Fruit fly (Drosophila melanogaster) whole organism, wandering third instar larva: Measurements from ENCODE around the gene alpha-Est10.

ENCODE experiments used
- Abd-B ChIP-seq: fragments of >200 bp; optimal IDR thresholded peaks from 2 replicates; lab custom pipeline; 2017; ENCODE audit warnings: missing biosample characterization, missing genetic modification characterization
- Dfd ChIP-seq: fragments of >200 bp; optimal IDR thresholded peaks from 2 replicates; lab custom pipeline; 2017; ENCODE audit warnings: missing biosample characterization, missing genetic modification characterization
- GATAd ChIP-seq: sonication (Bioruptor generic); optimal IDR thresholded peaks from 2 replicates; lab custom pipeline; 2016; ENCODE audit warnings: missing biosample characterization, missing genetic modification characterization
- Jra ChIP-seq: sonication (Bioruptor generic); optimal IDR thresholded peaks from 2 replicates; lab custom pipeline; 2016; ENCODE audit warnings: missing biosample characterization, missing genetic modification characterization
- Mio ChIP-seq: sonication (Bioruptor generic); optimal IDR thresholded peaks from 2 replicates; lab custom pipeline; 2016; ENCODE audit warnings: missing biosample characterization, missing genetic modification characterization
- Myc ChIP-seq: fragments of >200 bp; optimal IDR thresholded peaks from 2 replicates; lab custom pipeline; 2017
- N ChIP-seq: fragments of >200 bp; optimal IDR thresholded peaks from 2 replicates; lab custom pipeline; 2018; ENCODE audit warnings: missing biosample characterization, missing external identifiers, missing genetic modification characterization
- fru ChIP-seq: fragments of 200-800 bp; sonication (Bioruptor generic); optimal IDR thresholded peaks from 3 replicates; lab custom pipeline; 2016; ENCODE audit warnings: missing biosample characterization, mild to moderate bottlenecking, missing genetic modification characterization
- lola ChIP-seq: fragments of >200 bp; optimal IDR thresholded peaks from 2 replicates; lab custom pipeline; 2017; ENCODE audit warnings: missing biosample characterization, missing genetic modification characterization

- TF ChIP-seq N (GFP tag; lab: Kevin White, UChicago), result no peak
- no peak for TF ChIP-seq GATAd (GFP tag; lab: Kevin White, UChicago)
- no peak for TF ChIP-seq Mio (GFP tag; lab: Kevin White, UChicago)
- no peak for TF ChIP-seq fru
- TF ChIP-seq Abd-B (GFP tag; lab: Kevin White, UChicago), result no peak
- no peak for TF ChIP-seq lola (GFP tag; lab: Kevin White, UChicago)
- TF ChIP-seq Myc (lab: Kevin White, UChicago), result no peak
- TF ChIP-seq Dfd (GFP tag; lab: Kevin White, UChicago), result no peak
- no peak for TF ChIP-seq Jra (GFP tag; lab: Kevin White, UChicago)
These were observed 3.8 kb upstream of the alpha-Est10 start for dm6 chr3R:7497488-7497887.
